Worm (Caenorhabditis elegans) whole organism, mixed stage, embryonic: ENCODE data around the gene glb-3.

Experiments
- M03D4.4 ChIP-seq: sonication (generic microtip); optimal IDR thresholded peaks from 2 replicates; lab custom pipeline; 2017; ENCODE audit warnings: mild to moderate bottlenecking, missing genetic modification characterization, missing compliant biosample characterization
- cnd-1 ChIP-seq: fragments of 200-800 bp; sonication (Bioruptor generic); optimal IDR thresholded peaks from 2 replicates; lab custom pipeline; 2018; ENCODE audit warnings: mild to moderate bottlenecking, missing genetic modification characterization, missing compliant biosample characterization
- elt-3 ChIP-seq: fragments of 150-350 bp; optimal IDR thresholded peaks from 2 replicates; lab custom pipeline; 2014; ENCODE audit warnings: missing biosample characterization, missing genetic modification characterization
- hlh-1 ChIP-seq: fragments of 150-350 bp; optimal IDR thresholded peaks from 2 replicates; lab custom pipeline; 2014; ENCODE audit warnings: missing biosample characterization, missing genetic modification reagents, missing genetic modification characterization
- lin-32 ChIP-seq: fragments of 200-800 bp; sonication (Bioruptor generic); optimal IDR thresholded peaks from 2 replicates; lab custom pipeline; 2018; ENCODE audit warnings: mild to moderate bottlenecking, missing genetic modification characterization, missing compliant biosample characterization
- mls-2 ChIP-seq: sonication (generic microtip); optimal IDR thresholded peaks from 2 replicates; lab custom pipeline; 2016; ENCODE audit warnings: mild to moderate bottlenecking, missing genetic modification characterization, moderate library complexity, missing compliant biosample characterization
- nhr-237 ChIP-seq: fragments of 150-350 bp; optimal IDR thresholded peaks from 2 replicates; lab custom pipeline; 2014; ENCODE audit warnings: missing biosample characterization, missing genetic modification characterization
- nhr-76 ChIP-seq: sonication (generic microtip); optimal IDR thresholded peaks from 2 replicates; lab custom pipeline; 2017; ENCODE audit warnings: missing biosample characterization, missing genetic modification characterization
- snpc-4 ChIP-seq: fragments of 150-350 bp; optimal IDR thresholded peaks from 2 replicates; lab custom pipeline; 2014; ENCODE audit warnings: missing biosample characterization, missing genetic modification characterization
- unc-120 ChIP-seq: sonication (generic microtip); optimal IDR thresholded peaks from 2 replicates; lab custom pipeline; 2017; ENCODE audit warnings: missing genetic modification characterization, missing compliant biosample characterization; ENCODE audit not compliant: poor library complexity, severe bottlenecking
- zip-8 ChIP-seq: fragments of 150-350 bp; optimal IDR thresholded peaks from 2 replicates; lab custom pipeline; 2014; ENCODE audit warnings: missing biosample characterization, missing genetic modification characterization
- ztf-11 ChIP-seq: fragments of 150-350 bp; optimal IDR thresholded peaks from 2 replicates; lab custom pipeline; 2014; ENCODE audit warnings: missing biosample characterization, missing genetic modification characterization

- TF ChIP-seq ztf-11 (tag; lab: Kevin White, UChicago) (no peak), M03D4.4 (no peak), mls-2 (tag; lab: Kevin White, UChicago) (no peak), nhr-237 (tag; lab: Kevin White, UChicago) (no peak), snpc-4 (tag; lab: Kevin White, UChicago) (no peak), lin-32 (GFP tag; lab: Kevin White, UChicago) (no peak), elt-3 (tag; lab: Kevin White, UChicago) (no peak), zip-8 (tag; lab: Kevin White, UChicago) (no peak), hlh-1 (tag; lab: Kevin White, UChicago) (no peak), nhr-76 (no peak), unc-120 (tag; lab: Kevin White, UChicago) (no peak), cnd-1 (no peak)
Measured at ce11 chrV:11095873-11096272, 38.5 kb upstream of the glb-3 start, which contains the start of gene Y42A5A.3.
